Worm (Caenorhabditis elegans) whole organism, L4 larva: ENCODE results near the gene nhr-221.

Experiments
- R02D3.7 ChIP-seq: fragments of 150-350 bp; sonication (generic microtip); optimal IDR thresholded peaks from 3 replicates; lab custom pipeline; 2014; ENCODE audit warnings: missing biosample characterization, missing genetic modification characterization
- ceh-62 ChIP-seq: sonication (generic microtip); optimal IDR thresholded peaks from 2 replicates; lab custom pipeline; 2017; ENCODE audit warnings: missing biosample characterization, missing genetic modification characterization
- ces-1 ChIP-seq: fragments of 150-350 bp; sonication (generic microtip); optimal IDR thresholded peaks from 4 replicates; lab custom pipeline; 2014; ENCODE audit warnings: missing biosample characterization, missing genetic modification reagents, missing genetic modification characterization
- ctbp-1 ChIP-seq: fragments of 200-800 bp; sonication (Bioruptor generic); IDR thresholded peaks from 2 replicates; pipeline ENCODE4 v1.3.6; 2022; ENCODE audit warnings: missing genetic modification reagents, missing genetic modification characterization, missing compliant biosample characterization
- daf-12 ChIP-seq: fragments of 150-350 bp; optimal IDR thresholded peaks from 2 replicates; lab custom pipeline; 2014; ENCODE audit warnings: missing biosample characterization, missing genetic modification reagents, missing genetic modification characterization
- fkh-10 ChIP-seq: fragments of 150-350 bp; optimal IDR thresholded peaks from 2 replicates; lab custom pipeline; 2014; ENCODE audit warnings: missing biosample characterization, missing genetic modification reagents, missing genetic modification characterization
- fos-1 ChIP-seq: fragments of 150-350 bp; optimal IDR thresholded peaks from 2 replicates; lab custom pipeline; 2014; ENCODE audit warnings: missing biosample characterization, missing genetic modification characterization
- nhr-237 ChIP-seq: sonication (generic microtip); optimal IDR thresholded peaks from 2 replicates; lab custom pipeline; 2017; ENCODE audit warnings: missing biosample characterization, missing genetic modification characterization
- nhr-28 ChIP-seq: fragments of 150-350 bp; optimal IDR thresholded peaks from 2 replicates; lab custom pipeline; 2014; ENCODE audit warnings: missing biosample characterization, missing genetic modification characterization
- pha-4 ChIP-seq, 2 experiments: fragments of 150-350 bp in 1 of 2; fragments of 200-800 bp in 1 of 2; sonication (Bioruptor generic) in 1 of 2; IDR thresholded peaks in 1 of 2; optimal IDR thresholded peaks in 1 of 2; 2 replicates each; pipeline versions ENCODE4 v1.3.6 to Lab custom; 2014 to 2022; ENCODE audit warnings: missing genetic modification characterization in 2 of 2, missing genetic modification reagents in 2 of 2, missing biosample characterization in 1 of 2, missing compliant biosample characterization in 1 of 2
- php-3 ChIP-seq: fragments of 200-800 bp; sonication (Bioruptor generic); IDR thresholded peaks from 2 replicates; pipeline ENCODE4 v1.3.6; 2022; ENCODE audit warnings: missing genetic modification reagents, missing genetic modification characterization, missing compliant biosample characterization
- snpc-4 ChIP-seq: fragments of 150-350 bp; optimal IDR thresholded peaks from 2 replicates; lab custom pipeline; 2014; ENCODE audit warnings: missing biosample characterization, missing genetic modification characterization
- unc-62 ChIP-seq, 3 experiments: fragments of 150-350 bp in 1 of 3; sonication (generic microtip); optimal IDR thresholded peaks in 2 of 3; peaks in 1 of 3; 1 replicate in 1 of 3; 2 replicates in 2 of 3; lab custom pipeline; 2014 to 2017; ENCODE audit warnings: missing biosample characterization in 3 of 3, missing genetic modification characterization in 3 of 3, missing genetic modification reagents in 3 of 3, missing genotype in 1 of 3
- zag-1 ChIP-seq: fragments of 150-350 bp; optimal IDR thresholded peaks from 2 replicates; lab custom pipeline; 2014; ENCODE audit warnings: missing biosample characterization, missing genetic modification characterization

DNA sequence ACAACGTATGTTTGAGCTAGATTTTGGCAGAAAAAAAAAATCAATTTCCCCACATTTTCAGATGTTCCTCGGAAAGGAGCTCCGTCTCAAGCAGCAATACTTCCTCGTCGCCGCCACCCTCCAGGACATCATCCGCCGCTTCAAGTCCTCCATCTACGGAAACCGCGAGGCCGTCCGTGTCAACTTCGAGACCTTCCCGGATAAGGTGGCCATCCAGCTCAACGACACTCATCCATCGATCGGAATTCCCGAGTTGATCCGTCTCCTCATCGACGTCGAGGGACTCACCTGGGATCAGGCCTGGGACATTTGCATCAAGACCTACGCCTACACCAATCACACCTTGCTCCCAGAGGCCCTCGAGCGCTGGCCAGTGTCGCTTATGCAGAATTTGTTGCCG is 47.5 kb upstream of the nhr-221 start:
- TF ChIP-seq zag-1 (no peak), nhr-28 (no peak), ces-1 (no peak), fkh-10 (GFP tag; lab: Kevin White, UChicago) (no peak), unc-62 (GFP tag; optimal IDR thresholded peaks at IDR 0.05 in 1 of 2; lab: Kevin White, UChicago) (no peak), unc-62 (tag; optimal IDR thresholded peaks at IDR 0.05; lab: Kevin White, UChicago) (no peak), nhr-237 (tag; lab: Kevin White, UChicago) (no peak), R02D3.7 (no peak), pha-4 (GFP tag; IDR thresholded peaks at IDR 0.05; lab: Robert Waterston, UW) (no peak), pha-4 (tag; optimal IDR thresholded peaks at IDR 0.05; lab: Kevin White, UChicago) (no peak), daf-12 (tag; lab: Kevin White, UChicago) (no peak), ceh-62 (tag; lab: Kevin White, UChicago) (no peak), snpc-4 (tag; lab: Kevin White, UChicago) (no peak), ctbp-1 (no peak), fos-1 (tag; lab: Kevin White, UChicago) (no peak), php-3 (GFP tag; lab: Robert Waterston, UW) (no peak)
